Worm (Caenorhabditis elegans) whole organism, L1 larva: ENCODE data around the gene srv-8.

Experiments
- C04F5.9 ChIP-seq: sonication (generic microtip); optimal IDR thresholded peaks from 2 replicates; lab custom pipeline; 2016; ENCODE audit warnings: missing genetic modification characterization, missing compliant biosample characterization
- F16B12.6 ChIP-seq: fragments of 150-350 bp; optimal IDR thresholded peaks from 2 replicates; lab custom pipeline; 2014; ENCODE audit warnings: missing biosample characterization, missing genetic modification characterization
- alr-1 ChIP-seq: fragments of 200-800 bp; sonication (Bioruptor generic); optimal IDR thresholded peaks from 2 replicates; lab custom pipeline; 2018; ENCODE audit warnings: borderline replicate concordance, mild to moderate bottlenecking, missing genetic modification characterization, missing compliant biosample characterization
- blmp-1 ChIP-seq: fragments of 150-350 bp; optimal IDR thresholded peaks from 2 replicates; lab custom pipeline; 2014; ENCODE audit warnings: missing biosample characterization, missing genetic modification characterization
- ceh-8 ChIP-seq: fragments of 200-800 bp; sonication (Bioruptor generic); optimal IDR thresholded peaks from 2 replicates; lab custom pipeline; 2018; ENCODE audit warnings: mild to moderate bottlenecking, missing genetic modification characterization, moderate library complexity, missing compliant biosample characterization
- ceh-88 ChIP-seq: fragments of 200-800 bp; sonication (Bioruptor generic); IDR thresholded peaks from 2 replicates; pipeline ENCODE4 v1.3.6; 2022; ENCODE audit warnings: missing genetic modification characterization, missing compliant biosample characterization
- ces-1 ChIP-seq: fragments of 150-350 bp; optimal IDR thresholded peaks from 2 replicates; lab custom pipeline; 2014; ENCODE audit warnings: missing biosample characterization, missing genetic modification reagents, missing genetic modification characterization
- dpl-1 ChIP-seq, 3 experiments: fragments of 150-350 bp in 2 of 3; sonication (generic microtip) in 1 of 3; optimal IDR thresholded peaks; 2 replicates each; lab custom pipeline; 2014 to 2017; ENCODE audit warnings: missing biosample characterization in 3 of 3, missing genetic modification characterization in 3 of 3, missing genetic modification reagents in 3 of 3
- efl-1 ChIP-seq, 4 experiments: fragments of 150-350 bp; optimal IDR thresholded peaks in 3 of 4; peaks in 1 of 4; 1 replicate in 1 of 4; 2 replicates in 3 of 4; lab custom pipeline; 2014; ENCODE audit warnings: missing biosample characterization in 2 of 4, missing genetic modification characterization in 2 of 4, missing genetic modification reagents in 2 of 4
- fkh-10 ChIP-seq: sonication (generic microtip); optimal IDR thresholded peaks from 2 replicates; lab custom pipeline; 2017; ENCODE audit warnings: missing biosample characterization, missing genetic modification reagents, missing genetic modification characterization
- fkh-4 ChIP-seq: sonication (generic microtip); optimal IDR thresholded peaks from 2 replicates; lab custom pipeline; 2016; ENCODE audit warnings: missing compliant biosample characterization, missing genetic modification characterization, borderline replicate concordance
- fos-1 ChIP-seq: fragments of 150-350 bp; optimal IDR thresholded peaks from 2 replicates; lab custom pipeline; 2014; ENCODE audit warnings: missing biosample characterization, missing genetic modification characterization
- hlh-4 ChIP-seq: sonication (generic microtip); optimal IDR thresholded peaks from 2 replicates; lab custom pipeline; 2016; ENCODE audit warnings: mild to moderate bottlenecking, missing genetic modification characterization, missing compliant biosample characterization
- isw-1 ChIP-seq: fragments of 200-800 bp; sonication (Bioruptor generic); IDR thresholded peaks from 2 replicates; pipeline ENCODE4 v1.3.6; 2022; ENCODE audit warnings: missing genetic modification characterization, missing compliant biosample characterization
- lin-35 ChIP-seq, 2 experiments: fragments of 150-350 bp; optimal IDR thresholded peaks; 2 replicates each; lab custom pipeline; 2014; ENCODE audit warnings: missing biosample characterization in 2 of 2, missing genetic modification characterization in 2 of 2, missing genetic modification reagents in 2 of 2
- lin-39 ChIP-seq: fragments of 150-350 bp; optimal IDR thresholded peaks from 2 replicates; lab custom pipeline; 2014; ENCODE audit warnings: missing biosample characterization, missing genetic modification reagents, missing genetic modification characterization
- mab-9 ChIP-seq: fragments of 200-800 bp; sonication (Bioruptor generic); IDR thresholded peaks from 2 replicates; pipeline ENCODE4 v1.3.6; 2022; ENCODE audit warnings: missing genetic modification reagents, missing genetic modification characterization, missing compliant biosample characterization
- mep-1 ChIP-seq: fragments of 150-350 bp; optimal IDR thresholded peaks from 2 replicates; lab custom pipeline; 2014; ENCODE audit warnings: missing biosample characterization, missing genetic modification characterization
- nhr-11 ChIP-seq: fragments of 150-350 bp; optimal IDR thresholded peaks from 2 replicates; lab custom pipeline; 2014; ENCODE audit warnings: missing biosample characterization, missing genetic modification characterization
- nhr-12 ChIP-seq: sonication (generic microtip); optimal IDR thresholded peaks from 2 replicates; lab custom pipeline; 2017; ENCODE audit warnings: missing biosample characterization, missing genetic modification characterization
- nhr-19 ChIP-seq: fragments of 200-800 bp; sonication (Bioruptor generic); conservative IDR thresholded peaks from 2 replicates; pipeline ENCODE4 v1.3.6; 2022; ENCODE audit warnings: missing genetic modification characterization, missing compliant biosample characterization
- nhr-237 ChIP-seq: fragments of 150-350 bp; optimal IDR thresholded peaks from 2 replicates; lab custom pipeline; 2014; ENCODE audit warnings: missing biosample characterization, missing genetic modification characterization
- nhr-28 ChIP-seq: fragments of 150-350 bp; optimal IDR thresholded peaks from 2 replicates; lab custom pipeline; 2014; ENCODE audit warnings: missing biosample characterization, missing genetic modification characterization
- nhr-84 ChIP-seq: sonication (generic microtip); optimal IDR thresholded peaks from 2 replicates; lab custom pipeline; 2017; ENCODE audit warnings: missing biosample characterization, missing genetic modification characterization
- nhr-85 ChIP-seq: sonication (generic microtip); peaks from one replicate; lab custom pipeline; 2016; ENCODE audit warnings: missing genetic modification characterization, inconsistent platforms, missing compliant biosample characterization
- pqm-1 ChIP-seq: sonication (generic microtip); optimal IDR thresholded peaks from 3 replicates; lab custom pipeline; 2017; ENCODE audit warnings: missing biosample characterization, missing genetic modification characterization
- rnt-1 ChIP-seq: sonication (generic microtip); optimal IDR thresholded peaks from 2 replicates; lab custom pipeline; 2016; ENCODE audit warnings: mild to moderate bottlenecking, missing genetic modification characterization, moderate library complexity, missing compliant biosample characterization
- skn-1 ChIP-seq: fragments of 150-350 bp; optimal IDR thresholded peaks from 2 replicates; lab custom pipeline; 2014; ENCODE audit warnings: missing biosample characterization, missing genetic modification characterization
- snpc-4 ChIP-seq: fragments of 150-350 bp; optimal IDR thresholded peaks from 2 replicates; lab custom pipeline; 2014; ENCODE audit warnings: missing biosample characterization, missing genetic modification characterization
- snu-23 ChIP-seq: sonication (generic microtip); optimal IDR thresholded peaks from 2 replicates; lab custom pipeline; 2016; ENCODE audit warnings: missing genetic modification characterization, missing compliant biosample characterization
- sptf-1 ChIP-seq: fragments of 150-350 bp; optimal IDR thresholded peaks from 2 replicates; lab custom pipeline; 2014; ENCODE audit warnings: missing biosample characterization, missing genetic modification characterization
- tlp-1 ChIP-seq: fragments of 150-350 bp; optimal IDR thresholded peaks from 2 replicates; lab custom pipeline; 2014; ENCODE audit warnings: missing biosample characterization, missing genetic modification characterization
- unc-130 ChIP-seq: fragments of 150-350 bp; optimal IDR thresholded peaks from 2 replicates; lab custom pipeline; 2017; ENCODE audit warnings: missing biosample characterization, missing genetic modification characterization, inconsistent platforms
- unc-86 ChIP-seq: sonication (generic microtip); optimal IDR thresholded peaks from 2 replicates; lab custom pipeline; 2016; ENCODE audit warnings: missing genetic modification characterization, missing compliant biosample characterization
- zip-4 ChIP-seq: fragments of 200-800 bp; sonication (Bioruptor generic); optimal IDR thresholded peaks from 2 replicates; lab custom pipeline; 2018; ENCODE audit warnings: mild to moderate bottlenecking, missing genetic modification characterization, moderate library complexity, missing compliant biosample characterization
- ztf-11 ChIP-seq, 2 experiments: sonication (generic microtip); optimal IDR thresholded peaks; 2 replicates each; lab custom pipeline; 2016 to 2017; ENCODE audit warnings: missing genetic modification characterization in 2 of 2, missing biosample characterization in 1 of 2, missing compliant biosample characterization in 1 of 2
- ztf-4 ChIP-seq: fragments of 150-350 bp; optimal IDR thresholded peaks from 2 replicates; lab custom pipeline; 2014; ENCODE audit warnings: missing biosample characterization, missing genetic modification characterization

srv-8 gene

DNA sequence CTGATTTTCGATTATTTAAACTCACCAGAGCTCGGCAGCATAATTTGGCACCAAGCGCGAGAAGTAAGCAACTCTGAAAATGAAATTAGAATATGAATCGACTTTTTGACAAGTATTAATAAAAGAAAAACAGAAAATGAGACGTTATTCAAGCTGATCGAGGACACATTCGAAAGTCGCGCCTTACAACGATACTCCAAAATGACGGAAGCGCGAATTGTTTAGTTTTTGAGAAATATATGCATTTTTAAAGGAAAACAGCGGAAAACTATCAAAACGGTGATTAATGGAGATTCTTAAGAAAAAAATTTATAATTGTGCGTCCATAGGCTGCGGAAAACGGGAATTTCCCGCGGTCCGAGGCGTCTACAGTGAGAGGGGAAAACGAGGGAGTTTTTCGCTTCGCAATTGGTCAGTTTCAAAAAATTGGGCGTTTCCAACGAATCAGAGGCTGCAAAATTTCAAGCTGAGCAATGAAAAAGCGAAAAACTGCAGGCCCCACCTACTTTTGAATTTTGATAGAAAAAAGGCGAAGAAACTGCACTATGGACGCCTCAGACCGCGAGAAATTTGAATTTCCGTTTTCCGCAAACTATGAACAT, 17.0 kb upstream of the srv-8 start, which contains the start of gene mes-4:
TSS of gene mes-4 (minus strand) at position 73 of the 602 bp plus-strand sequence.
- TF ChIP-seq nhr-19 (GFP tag; lab: Robert Waterston, UW) = no peak
- peak in 1 of 2 experiments; percentile 78 for TF ChIP-seq efl-1 (optimal IDR thresholded peaks at IDR 0.05; lab: Kevin White, UChicago)
- peak; percentile 83 to 98 for TF ChIP-seq efl-1 (GFP tag; optimal IDR thresholded peaks at IDR 0.05 in 1 of 2; lab: Kevin White, UChicago)
- peak; percentile 4 for TF ChIP-seq blmp-1 (tag; lab: Kevin White, UChicago)
- peak; percentile 62 to 86 (median 81) for TF ChIP-seq dpl-1 (GFP tag; optimal IDR thresholded peaks at IDR 0.05; lab: Kevin White, UChicago)
- peak; percentile 51 to 87 for TF ChIP-seq lin-35 (GFP tag; optimal IDR thresholded peaks at IDR 0.05; lab: Kevin White, UChicago)

ce11 chrV:13432364-13432763, 11.8 kb upstream of the srv-8 start, which contains the start of gene srd-17:
srd-17 (minus strand) TSS chrV:13432714.
- TF ChIP-seq fos-1 = no peak
- TF ChIP-seq ces-1 (GFP tag; lab: Kevin White, UChicago) = no peak
- no peak for TF ChIP-seq zip-4
- no peak for TF ChIP-seq unc-130 (tag; lab: Kevin White, UChicago)
- no peak for TF ChIP-seq nhr-19 (GFP tag; lab: Robert Waterston, UW)
- no peak for TF ChIP-seq nhr-11 (tag; lab: Kevin White, UChicago)
- TF ChIP-seq ceh-8 (GFP tag; lab: Kevin White, UChicago) = no peak
- TF ChIP-seq blmp-1 (tag; lab: Kevin White, UChicago) = no peak
- TF ChIP-seq nhr-84 (tag; lab: Kevin White, UChicago) = no peak
- TF ChIP-seq ztf-4 (tag; lab: Kevin White, UChicago) = no peak
- TF ChIP-seq snu-23 (GFP tag; lab: Kevin White, UChicago) = no peak
- TF ChIP-seq tlp-1 = no peak
- TF ChIP-seq ceh-88 (GFP tag; lab: Robert Waterston, UW) = no peak
- TF ChIP-seq unc-86 (tag; lab: Kevin White, UChicago) = no peak
- TF ChIP-seq rnt-1 (tag; lab: Kevin White, UChicago) = no peak
- TF ChIP-seq sptf-1 (tag; lab: Kevin White, UChicago) = no peak
- no peak for TF ChIP-seq isw-1

ce11 chrV:13428660-13429059, 8.1 kb upstream of the srv-8 start, which contains the start of gene srd-19:
srd-19 (minus strand) TSS chrV:13428760.
- no peak for TF ChIP-seq skn-1
- no peak for TF ChIP-seq mab-9 (GFP tag; lab: Robert Waterston, UW)

DNA sequence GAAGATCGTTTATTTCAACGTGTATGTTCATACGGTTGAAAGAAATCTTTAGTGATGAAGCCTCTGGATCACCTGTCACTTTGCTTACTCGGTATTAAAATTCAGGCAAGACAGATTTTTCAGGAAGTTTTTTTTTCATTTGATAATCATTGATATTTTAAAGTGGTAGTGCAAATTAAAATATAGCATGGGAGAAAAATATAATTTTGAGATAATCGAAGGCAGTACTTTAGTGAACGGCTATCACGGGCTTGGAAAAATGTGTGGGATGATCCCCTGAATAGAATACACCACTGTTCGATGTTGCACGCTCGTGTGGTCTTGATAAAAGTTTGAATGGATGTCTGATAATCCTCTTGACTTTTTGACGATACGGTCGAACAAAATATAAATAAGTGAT, 6.8 kb upstream of the srv-8 start:
- TF ChIP-seq unc-86 (tag; lab: Kevin White, UChicago) = no peak
- TF ChIP-seq hlh-4 = peak; percentile 52
- TF ChIP-seq, all 84 proteins: peak for 1

DNA sequence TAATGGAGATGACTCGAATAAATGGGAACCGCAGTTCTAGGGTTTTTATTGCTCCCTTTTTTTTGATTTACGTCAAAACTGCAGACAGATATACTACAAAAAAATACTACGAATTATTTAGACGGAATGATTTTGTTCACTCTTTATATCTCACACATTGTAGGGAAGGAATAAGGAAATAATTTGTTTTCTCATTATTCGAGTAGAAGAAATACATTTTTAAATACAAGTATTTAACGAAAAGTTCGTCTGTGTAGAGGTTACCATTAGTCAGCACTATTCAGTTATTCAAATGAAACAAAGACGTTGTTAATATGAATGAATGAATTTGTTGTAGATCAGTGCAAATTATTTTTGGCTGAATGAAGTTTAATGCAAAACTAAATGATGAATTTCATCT, 6.2 kb upstream of the srv-8 start, which contains the start of gene srd-18:
TSS of gene srd-18 (minus strand) at position 101 of the 400 bp plus-strand sequence.
- TF ChIP-seq skn-1 = no peak
- TF ChIP-seq nhr-85 = no peak
- no peak for TF ChIP-seq nhr-11 (tag; lab: Kevin White, UChicago)
- TF ChIP-seq nhr-19 (GFP tag; lab: Robert Waterston, UW) = no peak
- TF ChIP-seq nhr-28 (tag; lab: Kevin White, UChicago) = no peak
- no peak for TF ChIP-seq unc-130 (tag; lab: Kevin White, UChicago)
- TF ChIP-seq pqm-1 (tag; lab: Kevin White, UChicago) = no peak
- TF ChIP-seq ztf-11 (tag; optimal IDR thresholded peaks at IDR 0.05; lab: Kevin White, UChicago) = no peak
- no peak for TF ChIP-seq C04F5.9 (tag; lab: Kevin White, UChicago)
- no peak for TF ChIP-seq snpc-4 (tag; lab: Kevin White, UChicago)
- TF ChIP-seq alr-1 (tag; lab: Kevin White, UChicago) = no peak
- TF ChIP-seq lin-39 (tag; lab: Kevin White, UChicago) = no peak
- TF ChIP-seq nhr-12 (tag; lab: Kevin White, UChicago) = no peak
- TF ChIP-seq mep-1 (tag; lab: Kevin White, UChicago) = no peak
- no peak for TF ChIP-seq zip-4
- TF ChIP-seq fkh-4 (tag; lab: Kevin White, UChicago) = no peak
- no peak for TF ChIP-seq lin-35 (GFP tag; optimal IDR thresholded peaks at IDR 0.05; lab: Kevin White, UChicago)
- TF ChIP-seq F16B12.6 (tag; lab: Kevin White, UChicago) = no peak
- TF ChIP-seq fkh-10 (GFP tag; lab: Kevin White, UChicago) = no peak
- TF ChIP-seq nhr-237 (tag; lab: Kevin White, UChicago) = no peak
